Fruit fly (Drosophila melanogaster) whole organism, pupa: ENCODE measurements around the gene CG9166.

Experiments used
- CG10348 ChIP-seq: fragments of 200-800 bp; sonication (Bioruptor generic); IDR thresholded peaks from 2 replicates; pipeline ENCODE4 v1.3.6; 2022; ENCODE audit warnings: missing biosample characterization, missing genetic modification characterization
- CG12605 ChIP-seq: fragments of 200-800 bp; sonication (Bioruptor generic); IDR thresholded peaks from 2 replicates; pipeline ENCODE4 v1.3.6; 2022; ENCODE audit warnings: missing biosample characterization, missing genetic modification characterization
- CG13204 ChIP-seq: fragments of 200-800 bp; sonication (Bioruptor generic); optimal IDR thresholded peaks from 2 replicates; lab custom pipeline; 2018; ENCODE audit warnings: missing biosample characterization, mild to moderate bottlenecking, missing genetic modification characterization, moderate library complexity
- CG14655 ChIP-seq: fragments of 200-800 bp; sonication (Bioruptor generic); optimal IDR thresholded peaks from 3 replicates; lab custom pipeline; 2017; ENCODE audit warnings: mild to moderate bottlenecking, missing biosample characterization, missing genetic modification reagents, missing genetic modification characterization
- CG15710 ChIP-seq: fragments of 200-800 bp; sonication (Bioruptor generic); optimal IDR thresholded peaks from 2 replicates; lab custom pipeline; 2018; ENCODE audit warnings: missing biosample characterization, mild to moderate bottlenecking, missing genetic modification characterization, moderate library complexity
- CG17806 ChIP-seq: fragments of 200-800 bp; sonication (Bioruptor generic); optimal IDR thresholded peaks from 2 replicates; lab custom pipeline; 2018; ENCODE audit warnings: missing biosample characterization, mild to moderate bottlenecking, missing genetic modification characterization, moderate library complexity
- CG32121 ChIP-seq: fragments of 200-800 bp; sonication (Bioruptor generic); IDR thresholded peaks from 2 replicates; pipeline ENCODE4 v1.3.6; 2022; ENCODE audit warnings: missing biosample characterization, missing genetic modification characterization
- CG34367 ChIP-seq: fragments of 200-800 bp; sonication (Bioruptor generic); optimal IDR thresholded peaks from 2 replicates; lab custom pipeline; 2018; ENCODE audit warnings: missing biosample characterization, mild to moderate bottlenecking, missing genetic modification characterization
- CG4496 ChIP-seq: fragments of 200-800 bp; sonication (Bioruptor generic); IDR thresholded peaks from 3 replicates; pipeline ENCODE4 v1.3.6; 2022; ENCODE audit warnings: missing biosample characterization, missing genetic modification characterization
- CG8159 ChIP-seq: fragments of 200-800 bp; sonication (Bioruptor generic); optimal IDR thresholded peaks from 3 replicates; lab custom pipeline; 2018; ENCODE audit warnings: missing biosample characterization, mild to moderate bottlenecking, missing genetic modification characterization, moderate library complexity
- CG8301 ChIP-seq: fragments of 200-800 bp; sonication (Bioruptor generic); optimal IDR thresholded peaks from 2 replicates; lab custom pipeline; 2018; ENCODE audit warnings: missing biosample characterization, mild to moderate bottlenecking, missing genetic modification characterization
- CG9948 ChIP-seq: fragments of 200-800 bp; sonication (Bioruptor generic); optimal IDR thresholded peaks from 2 replicates; lab custom pipeline; 2018; ENCODE audit warnings: missing biosample characterization, mild to moderate bottlenecking, missing genetic modification characterization, moderate library complexity
- D1 ChIP-seq: fragments of 200-800 bp; sonication (Bioruptor generic); optimal IDR thresholded peaks from 2 replicates; lab custom pipeline; 2018; ENCODE audit warnings: missing biosample characterization, mild to moderate bottlenecking, missing genetic modification characterization, moderate library complexity
- EcR ChIP-seq: fragments of 200-800 bp; sonication (Bioruptor generic); optimal IDR thresholded peaks from 3 replicates; lab custom pipeline; 2019; ENCODE audit warnings: missing biosample characterization, missing genetic modification characterization, mild to moderate bottlenecking, moderate library complexity, missing genetic modification reagents
- Ets98B ChIP-seq: fragments of 200-800 bp; sonication (Bioruptor generic); IDR thresholded peaks from 2 replicates; pipeline ENCODE4 v1.3.6; 2022; ENCODE audit warnings: missing biosample characterization, missing genetic modification characterization
- Pif1A ChIP-seq: fragments of 200-800 bp; sonication (Bioruptor generic); optimal IDR thresholded peaks from 3 replicates; lab custom pipeline; 2016; ENCODE audit warnings: missing biosample characterization, missing genetic modification characterization
- Pif1B ChIP-seq: fragments of 200-800 bp; sonication (Bioruptor generic); optimal IDR thresholded peaks from 3 replicates; lab custom pipeline; 2016; ENCODE audit warnings: missing biosample characterization, missing genetic modification characterization
- Snoo ChIP-seq: fragments of 200-800 bp; sonication (Bioruptor generic); optimal IDR thresholded peaks from 3 replicates; lab custom pipeline; 2017; ENCODE audit warnings: missing biosample characterization, mild to moderate bottlenecking, missing genetic modification characterization, inconsistent platforms
- fd96Ca ChIP-seq: fragments of 200-800 bp; sonication (Bioruptor generic); IDR thresholded peaks from 3 replicates; pipeline ENCODE4 v1.3.6; 2022; ENCODE audit warnings: missing biosample characterization, missing genetic modification characterization
- gl ChIP-seq: fragments of 200-800 bp; sonication (Bioruptor generic); optimal IDR thresholded peaks from 2 replicates; lab custom pipeline; 2018; ENCODE audit warnings: missing biosample characterization, mild to moderate bottlenecking, missing genetic modification characterization
- rn ChIP-seq: fragments of 200-800 bp; sonication (Bioruptor generic); IDR thresholded peaks from 2 replicates; pipeline ENCODE4 v1.3.6; 2022; ENCODE audit warnings: missing biosample characterization, missing genetic modification characterization

The CG9166 gene

dm6 chr3L:1325626-1325937 is 25.3 kb upstream of the CG9166 start:
- TF ChIP-seq rn (GFP tag; lab: Robert Waterston, UW) (no peak), CG10348 (GFP tag; lab: Robert Waterston, UW) (no peak), CG8301 (tag; lab: Kevin White, UChicago) (no peak), CG13204 (GFP tag; lab: Kevin White, UChicago) (no peak), CG32121 (GFP tag; lab: Robert Waterston, UW) (no peak), Snoo (tag; lab: Kevin White, UChicago) (no peak), CG9948 (no peak), fd96Ca (no peak), Pif1B (no peak), CG15710 (tag; lab: Kevin White, UChicago) (no peak), CG34367 (tag; lab: Kevin White, UChicago) (no peak), CG4496 (no peak), D1 (tag; lab: Kevin White, UChicago) (no peak), CG12605 (GFP tag; lab: Robert Waterston, UW) (no peak)

dm6 chr3L:1329724-1330123 is 21.2 kb upstream of the CG9166 start, which contains the start of gene ND-ACP:
TSS of gene ND-ACP (plus strand) at chr3L:1329949.
- TF ChIP-seq CG10348 (GFP tag; lab: Robert Waterston, UW) (no peak), CG15710 (tag; lab: Kevin White, UChicago) (no peak), CG8301 (tag; lab: Kevin White, UChicago) (no peak), EcR (no peak), CG17806 (tag; lab: Kevin White, UChicago) (no peak), D1 (tag; lab: Kevin White, UChicago) (no peak), fd96Ca (no peak), CG13204 (GFP tag; lab: Kevin White, UChicago) (no peak)

DNA sequence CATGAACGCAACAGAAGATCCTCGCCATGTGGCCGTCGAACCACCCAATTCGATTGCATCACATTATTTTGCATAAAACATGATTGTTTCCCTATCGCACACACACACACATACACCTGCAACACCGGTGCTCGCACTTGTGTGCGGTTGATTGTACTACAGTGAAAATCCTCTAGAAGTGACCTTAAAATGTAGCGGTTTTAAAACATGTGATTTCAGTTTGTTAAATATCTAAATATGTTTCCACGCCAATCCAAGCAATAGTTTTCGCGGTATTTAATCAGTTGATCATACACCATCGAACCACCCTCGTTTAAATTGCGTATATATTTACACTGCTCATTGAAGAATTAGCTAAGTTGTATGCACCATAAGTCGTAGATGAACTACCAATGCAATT is 20.5 kb upstream of the CG9166 start:
- peak; percentile 47; the same call in 1 of the 2 replicates for TF ChIP-seq Ets98B
- no peak for TF ChIP-seq CG32121 (GFP tag; lab: Robert Waterston, UW)
- TF ChIP-seq Pif1A (GFP tag; lab: Kevin White, UChicago): no peak

DNA sequence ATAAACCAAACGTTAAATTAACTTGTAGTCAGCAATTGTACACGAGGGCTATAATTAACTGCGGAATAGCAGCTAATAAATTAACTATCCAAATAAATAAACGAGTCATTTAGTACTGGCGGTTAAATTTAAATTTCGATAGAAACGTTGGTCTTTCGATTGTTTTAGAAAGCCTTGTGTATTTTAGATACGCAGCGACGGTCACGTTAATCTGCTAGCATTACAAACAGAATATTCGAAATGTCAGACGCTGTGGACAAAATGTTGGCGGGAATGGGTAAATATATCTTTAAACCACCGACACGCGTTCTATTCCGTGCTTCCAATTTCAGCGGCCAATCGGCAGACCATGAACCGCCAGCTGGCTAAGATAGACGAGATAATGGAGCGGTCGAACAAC is 19.4 kb upstream of the CG9166 start, which contains the start of gene msd1:
Gene msd1, plus strand, starts transcription at position 203 of the 400 bp plus-strand sequence.
- TF ChIP-seq Snoo (tag; lab: Kevin White, UChicago): no peak
- no peak for TF ChIP-seq CG14655
- no peak for TF ChIP-seq Pif1B
- TF ChIP-seq CG32121 (GFP tag; lab: Robert Waterston, UW): no peak
- no peak for TF ChIP-seq CG17806 (tag; lab: Kevin White, UChicago)
- no peak for TF ChIP-seq CG13204 (GFP tag; lab: Kevin White, UChicago)
- TF ChIP-seq fd96Ca: no peak
- no peak for TF ChIP-seq CG8159
- TF ChIP-seq CG9948: no peak
- no peak for TF ChIP-seq Pif1A (GFP tag; lab: Kevin White, UChicago)
- TF ChIP-seq, all 21 proteins: peak for 0

DNA sequence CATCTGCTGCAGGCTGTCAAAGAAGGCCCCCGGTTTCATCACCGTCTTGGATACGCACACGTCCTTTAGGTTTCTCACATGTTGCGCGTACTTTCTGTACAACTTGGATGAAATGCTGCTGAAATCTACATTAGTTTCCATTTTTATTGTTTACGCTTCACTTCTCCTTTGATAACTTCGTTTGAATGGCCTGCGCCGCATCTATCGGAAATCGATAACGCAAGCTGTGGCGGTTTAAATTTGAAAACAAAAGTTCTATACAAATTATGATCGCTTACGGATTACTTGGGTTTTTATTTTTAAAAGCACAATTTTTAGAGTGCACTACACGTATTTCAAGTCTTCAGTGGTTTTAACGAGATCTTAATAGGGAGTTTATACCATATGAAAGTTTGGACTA is 17.9 kb upstream of the CG9166 start, which contains the start of gene msd5:
Gene msd5, minus strand, starts transcription at position 174 of the 400 bp plus-strand sequence.
- TF ChIP-seq Pif1A (GFP tag; lab: Kevin White, UChicago) (no peak), rn (GFP tag; lab: Robert Waterston, UW) (no peak), CG4496 (no peak)
- TF ChIP-seq, all 21 proteins: peak for 0

- TF ChIP-seq fd96Ca: peak; percentile 77
- TF ChIP-seq CG34367 (tag; lab: Kevin White, UChicago): peak; percentile 40
- TF ChIP-seq gl (tag; lab: Kevin White, UChicago): peak; percentile 24
- no peak for TF ChIP-seq CG12605 (GFP tag; lab: Robert Waterston, UW)
- TF ChIP-seq Ets98B: peak; percentile 77
- TF ChIP-seq Pif1B: no peak
- peak; percentile 53 for TF ChIP-seq EcR
- peak; percentile 85 for TF ChIP-seq CG4496
- no peak for TF ChIP-seq Pif1A (GFP tag; lab: Kevin White, UChicago)
- TF ChIP-seq CG15710 (tag; lab: Kevin White, UChicago): peak; percentile 74
- TF ChIP-seq rn (GFP tag; lab: Robert Waterston, UW): 0 out of 2 replicates have a peak, but pooled peaks have one; percentile 9
- TF ChIP-seq CG17806 (tag; lab: Kevin White, UChicago): peak; percentile 77
- TF ChIP-seq CG10348 (GFP tag; lab: Robert Waterston, UW): peak; percentile 38; the same call in 1 of the 2 replicates
- no peak for TF ChIP-seq CG8159
- TF ChIP-seq CG13204 (GFP tag; lab: Kevin White, UChicago): no peak
- peak; percentile 60 for TF ChIP-seq CG32121 (GFP tag; lab: Robert Waterston, UW)
- TF ChIP-seq Snoo (tag; lab: Kevin White, UChicago): peak; percentile 73
- TF ChIP-seq CG9948: peak; percentile 64
Measured at dm6 chr3L:1334571-1335427, 16.1 kb upstream of the CG9166 start, which contains the start of the genes Hmbs and CG2211. TSS of gene Hmbs (plus strand) at chr3L:1334889. TSS of gene CG2211 (minus strand) at chr3L:1335359.

DNA sequence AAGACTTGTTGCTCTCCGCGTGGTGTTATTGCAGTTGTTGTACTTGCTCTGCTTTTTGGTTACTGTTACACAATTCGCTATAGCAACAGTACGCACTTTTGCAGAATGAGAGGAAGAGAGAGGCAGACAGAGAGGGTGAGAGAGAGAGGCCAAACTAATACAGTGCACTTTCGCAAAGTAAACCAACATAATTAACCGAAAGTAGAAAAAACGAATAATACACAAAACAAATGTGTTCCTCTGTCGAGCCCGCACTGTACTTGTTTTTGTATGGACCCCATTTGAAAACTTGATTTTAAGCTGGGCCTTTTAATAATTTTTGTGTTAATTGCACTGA is 15.5 kb upstream of the CG9166 start:
- TF ChIP-seq Snoo (tag; lab: Kevin White, UChicago): no peak
- TF ChIP-seq CG8301 (tag; lab: Kevin White, UChicago): peak; percentile 40
- TF ChIP-seq CG9948: peak; percentile 35
- no peak for TF ChIP-seq CG8159
- peak; percentile 57 for TF ChIP-seq Pif1B
- peak; percentile 85 for TF ChIP-seq CG4496
- TF ChIP-seq rn (GFP tag; lab: Robert Waterston, UW): peak; percentile 63; the same call in 1 of the 2 replicates
- TF ChIP-seq fd96Ca: peak; percentile 89
- peak; percentile 67 for TF ChIP-seq CG12605 (GFP tag; lab: Robert Waterston, UW)
- no peak for TF ChIP-seq CG10348 (GFP tag; lab: Robert Waterston, UW)
- peak; percentile 91 for TF ChIP-seq Ets98B
- TF ChIP-seq CG17806 (tag; lab: Kevin White, UChicago): peak; percentile 9
- TF ChIP-seq Pif1A (GFP tag; lab: Kevin White, UChicago): peak; percentile 72
- TF ChIP-seq CG32121 (GFP tag; lab: Robert Waterston, UW): peak; percentile 82
